Fruit fly (Drosophila melanogaster) whole organism, pupa: ENCODE results near the gene CG7017.

Experiments
- CG10348 ChIP-seq: fragments of 200-800 bp; sonication (Bioruptor generic); IDR thresholded peaks from 2 replicates; pipeline ENCODE4 v1.3.6; 2022; ENCODE audit warnings: missing biosample characterization, missing genetic modification characterization
- CG34367 ChIP-seq: fragments of 200-800 bp; sonication (Bioruptor generic); optimal IDR thresholded peaks from 2 replicates; lab custom pipeline; 2018; ENCODE audit warnings: missing biosample characterization, mild to moderate bottlenecking, missing genetic modification characterization
- D1 ChIP-seq: fragments of 200-800 bp; sonication (Bioruptor generic); optimal IDR thresholded peaks from 2 replicates; lab custom pipeline; 2018; ENCODE audit warnings: missing biosample characterization, mild to moderate bottlenecking, missing genetic modification characterization, moderate library complexity
- EcR ChIP-seq: fragments of 200-800 bp; sonication (Bioruptor generic); optimal IDR thresholded peaks from 3 replicates; lab custom pipeline; 2019; ENCODE audit warnings: missing biosample characterization, missing genetic modification characterization, mild to moderate bottlenecking, moderate library complexity, missing genetic modification reagents
- Pif1B ChIP-seq: fragments of 200-800 bp; sonication (Bioruptor generic); optimal IDR thresholded peaks from 3 replicates; lab custom pipeline; 2016; ENCODE audit warnings: missing biosample characterization, missing genetic modification characterization
- fd96Ca ChIP-seq: fragments of 200-800 bp; sonication (Bioruptor generic); IDR thresholded peaks from 3 replicates; pipeline ENCODE4 v1.3.6; 2022; ENCODE audit warnings: missing biosample characterization, missing genetic modification characterization

dm6 chr3L:20198138-20198559 is 13.8 kb downstream of the CG7017 start, which contains the start of gene CG42674:
- TF ChIP-seq fd96Ca (GFP tag; lab: Robert Waterston, UW) (no peak), CG34367 (no peak), CG10348 (GFP tag; lab: Robert Waterston, UW) (no peak), D1 (tag; lab: Kevin White, UChicago) (no peak), EcR (GFP tag; lab: Kevin White, UChicago) (no peak), Pif1B (GFP tag; lab: Kevin White, UChicago) (peak; percentile 30)
